Worm (Caenorhabditis elegans): ENCODE data around the gene kin-18.
A peak's percentile ranks its signal among the peaks of the same experiment; 100 is the strongest.

The kin-18 gene

DNA sequence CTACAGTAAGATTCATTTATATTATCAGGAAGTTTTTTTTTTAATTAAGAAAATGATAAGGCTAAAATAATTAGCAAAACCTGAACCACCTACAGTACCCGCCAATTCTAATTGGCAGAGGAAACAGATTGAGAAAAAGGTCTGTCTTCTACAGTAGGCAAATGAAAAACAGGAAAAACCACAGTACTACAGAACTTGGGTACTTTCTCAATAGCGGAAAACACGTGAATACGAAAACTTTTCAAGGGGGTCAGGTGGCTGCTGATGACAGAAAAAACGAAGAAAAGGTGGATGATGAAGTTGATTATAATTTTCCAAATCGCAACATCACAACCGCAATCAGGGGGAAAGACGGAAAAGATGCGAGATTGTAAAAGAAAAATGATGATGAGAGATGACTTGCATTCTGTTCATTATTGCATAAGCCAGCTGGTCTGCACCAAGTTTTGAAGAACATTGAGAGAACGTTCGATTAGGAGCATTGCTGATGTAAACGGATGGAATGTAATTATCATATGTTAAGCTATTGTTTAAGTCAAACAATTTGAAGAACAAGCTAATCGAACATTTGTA is 26.1 kb downstream of the kin-18 start:
- TF ChIP-seq snu-23 (GFP tag; optimal IDR thresholded peaks at IDR 0.05) (peak; percentile 42), blmp-1 (tag; optimal IDR thresholded peaks at IDR 0.05) (peak; percentile 86), lin-14 (GFP tag; optimal IDR thresholded peaks at IDR 0.05) (peak; percentile 21), rnt-1 (tag; optimal IDR thresholded peaks at IDR 0.05) (peak; percentile 75), mdl-1 (tag; optimal IDR thresholded peaks at IDR 0.05) (peak in 1 of 2 experiments; percentile 71), jun-1 (tag; optimal IDR thresholded peaks at IDR 0.05) (peak; percentile 28), ceh-8 (GFP tag; optimal IDR thresholded peaks at IDR 0.05) (no peak), nhr-237 (tag; optimal IDR thresholded peaks at IDR 0.05) (no peak), ceh-63 (GFP tag; optimal IDR thresholded peaks at IDR 0.05) (no peak), grh-1 (GFP tag; IDR thresholded peaks at IDR 0.05) (no peak), hlh-4 (tag; optimal IDR thresholded peaks at IDR 0.05) (no peak), lsy-2 (tag; optimal IDR thresholded peaks at IDR 0.05) (peak in 1 of 2 experiments; percentile 65), lin-39 (tag; optimal IDR thresholded peaks at IDR 0.05) (no peak), lin-13 (GFP tag; optimal IDR thresholded peaks at IDR 0.05) (peak; percentile 9), dpl-1 (GFP tag; optimal IDR thresholded peaks at IDR 0.05) (no peak), unc-130 (tag; optimal IDR thresholded peaks at IDR 0.05) (peak; percentile 41), C16A3.4 (tag; optimal IDR thresholded peaks at IDR 0.05) (peak; percentile 6), pag-3 (tag; optimal IDR thresholded peaks at IDR 0.05; ENCODE audit: borderline replicate concordance, insufficient read depth) (no peak), nhr-47 (tag; optimal IDR thresholded peaks at IDR 0.05) (no peak), nhr-85 (tag) (peak; percentile 76), nhr-90 (tag; optimal IDR thresholded peaks at IDR 0.05; ENCODE audit: poor library complexity) (peak; percentile 9), mef-2 (tag; optimal IDR thresholded peaks at IDR 0.05) (no peak), nhr-20 (tag; optimal IDR thresholded peaks at IDR 0.05) (peak; percentile 1), nhr-71 (tag; optimal IDR thresholded peaks at IDR 0.05) (peak; percentile 44), mab-9 (GFP tag; IDR thresholded peaks at IDR 0.05) (no peak), ama-1 (optimal IDR thresholded peaks at IDR 0.05) (no peak), unc-30 (tag; optimal IDR thresholded peaks at IDR 0.05) (no peak), lin-35 (GFP tag; optimal IDR thresholded peaks at IDR 0.05) (peak in 1 of 2 experiments; percentile 30), elt-3 (tag; optimal IDR thresholded peaks at IDR 0.05) (peak in 3 of 6 experiments; percentile 40 to 91 (median 52))

DNA sequence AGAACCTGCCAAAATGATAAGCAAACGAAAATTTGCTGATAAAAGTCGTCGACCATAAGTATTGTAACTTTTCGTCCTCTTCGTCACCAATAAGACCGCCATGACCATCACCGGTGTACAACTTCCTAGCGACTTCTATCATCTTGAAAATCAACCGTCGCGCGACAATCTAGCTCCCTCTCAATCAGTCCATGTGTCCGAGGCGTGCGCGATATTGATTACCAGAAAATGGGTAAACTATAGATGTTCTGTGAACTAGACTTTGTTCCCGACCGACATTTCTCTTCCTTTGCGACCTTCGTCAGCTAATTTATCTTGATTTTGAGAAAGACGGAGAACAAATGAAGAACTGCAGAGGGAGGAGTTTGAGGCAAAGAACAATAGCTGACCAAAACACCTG is 26.9 kb downstream of the kin-18 start:
- TF ChIP-seq swsn-7 (tag; optimal IDR thresholded peaks at IDR 0.05) (no peak), elt-3 (tag; optimal IDR thresholded peaks at IDR 0.05) (peak in 5 of 6 experiments; percentile 40 to 90 (median 79)), unc-30 (tag; optimal IDR thresholded peaks at IDR 0.05) (no peak), mef-2 (tag; optimal IDR thresholded peaks at IDR 0.05) (no peak), nhr-71 (tag; optimal IDR thresholded peaks at IDR 0.05) (peak; percentile 55), C16A3.4 (tag; optimal IDR thresholded peaks at IDR 0.05) (peak; percentile 33), blmp-1 (tag; optimal IDR thresholded peaks at IDR 0.05) (peak; percentile 73), alr-1 (tag; optimal IDR thresholded peaks at IDR 0.05; ENCODE audit: borderline replicate concordance) (no peak), aly-2 (tag; optimal IDR thresholded peaks at IDR 0.05) (no peak), egl-27 (tag; optimal IDR thresholded peaks at IDR 0.05) (no peak), fkh-4 (tag; optimal IDR thresholded peaks at IDR 0.05; ENCODE audit: borderline replicate concordance) (no peak), elt-2 (tag; optimal IDR thresholded peaks at IDR 0.05) (no peak), nhr-237 (tag; optimal IDR thresholded peaks at IDR 0.05) (no peak), ets-5 (GFP tag; IDR thresholded peaks at IDR 0.05) (no peak), xbp-1 (tag; optimal IDR thresholded peaks at IDR 0.05) (no peak), zag-1 (tag; optimal IDR thresholded peaks at IDR 0.05) (no peak), nhr-47 (tag; optimal IDR thresholded peaks at IDR 0.05) (peak; percentile 16), mdl-1 (tag; optimal IDR thresholded peaks at IDR 0.05) (peak in 1 of 2 experiments; percentile 55), egl-13 (tag; optimal IDR thresholded peaks at IDR 0.05) (no peak), nhr-20 (tag; optimal IDR thresholded peaks at IDR 0.05) (peak; percentile 74), pax-3 (tag; optimal IDR thresholded peaks at IDR 0.05) (no peak), zip-4 (GFP tag; optimal IDR thresholded peaks at IDR 0.05) (no peak), hlh-4 (tag; optimal IDR thresholded peaks at IDR 0.05) (no peak), ceh-82 (tag; optimal IDR thresholded peaks at IDR 0.05) (no peak), dpl-1 (GFP tag; optimal IDR thresholded peaks at IDR 0.05) (peak in 1 of 3 experiments; percentile 12), ama-1 (optimal IDR thresholded peaks at IDR 0.05) (no peak), lin-35 (GFP tag; optimal IDR thresholded peaks at IDR 0.05) (peak in 1 of 2 experiments; percentile 45), ceh-8 (GFP tag; optimal IDR thresholded peaks at IDR 0.05) (no peak), aha-1 (tag; optimal IDR thresholded peaks at IDR 0.05) (no peak), snu-23 (GFP tag; optimal IDR thresholded peaks at IDR 0.05) (peak; percentile 37), mab-9 (GFP tag; IDR thresholded peaks at IDR 0.05) (no peak), nhr-28 (tag; optimal IDR thresholded peaks at IDR 0.05) (no peak), nhr-90 (tag; optimal IDR thresholded peaks at IDR 0.05; ENCODE audit: poor library complexity) (peak; percentile 65), tbx-2 (tag; optimal IDR thresholded peaks at IDR 0.05) (peak; percentile 50), pqm-1 (tag; optimal IDR thresholded peaks at IDR 0.05) (no peak), grh-1 (GFP tag; IDR thresholded peaks at IDR 0.05) (no peak), nhr-84 (tag; optimal IDR thresholded peaks at IDR 0.05) (no peak)
